Fruit fly (Drosophila melanogaster) whole organism: ENCODE results near the gene Adk1.

ENCODE experiments used
- CG8478 ChIP-seq: fragments of >200 bp; optimal IDR thresholded peaks from 2 replicates; lab custom pipeline; 2018; ENCODE audit warnings: inconsistent platforms
- Dll ChIP-seq: fragments of >200 bp; optimal IDR thresholded peaks from 2 replicates; lab custom pipeline; 2017
- EcR ChIP-seq, 2 experiments: fragments of >200 bp; optimal IDR thresholded peaks; 2 replicates each; lab custom pipeline; 2017; ENCODE audit warnings: missing biosample characterization in 2 of 2, missing genetic modification characterization in 2 of 2, missing genetic modification reagents in 2 of 2
- pan ChIP-seq: fragments of >200 bp; optimal IDR thresholded peaks from 2 replicates; lab custom pipeline; 2017
- psq ChIP-seq: fragments of >200 bp; optimal IDR thresholded peaks from 2 replicates; lab custom pipeline; 2017
- usp ChIP-seq: fragments of >200 bp; optimal IDR thresholded peaks from 2 replicates; lab custom pipeline; 2017; ENCODE audit warnings: missing biosample characterization, missing genetic modification characterization, mixed read lengths

Adk1 gene

DNA sequence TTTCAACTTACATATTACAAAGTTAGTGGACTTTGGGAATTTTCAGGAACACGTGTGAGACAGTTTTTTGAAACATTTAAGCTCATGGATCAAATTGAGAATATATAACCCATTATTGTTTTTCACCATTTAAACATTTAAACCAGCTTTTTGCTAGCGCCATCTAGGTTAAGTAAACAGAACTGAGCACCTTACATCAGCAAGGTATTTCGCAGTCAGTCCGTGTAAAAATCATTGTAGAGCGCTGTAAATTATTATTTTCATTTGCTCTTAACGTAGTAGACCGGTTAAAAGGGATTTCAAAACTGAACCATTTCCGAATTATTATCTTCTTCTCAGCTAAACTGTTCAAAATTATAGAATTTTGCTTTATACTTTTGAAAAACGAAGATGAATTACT is 24.4 kb downstream of the Adk1 start, which contains the start of gene Rsbp15:
Gene Rsbp15, plus strand, starts transcription at position 295 of the 400 bp plus-strand sequence.
- TF ChIP-seq psq (lab: Kevin White, UChicago) (no peak), pan (no peak), Dll (lab: Kevin White, UChicago) (no peak), CG8478 (lab: Kevin White, UChicago) (no peak), usp (GFP tag; lab: Kevin White, UChicago) (no peak), EcR (GFP tag; optimal IDR thresholded peaks at IDR 0.05; lab: Kevin White, UChicago) (no peak)

DNA sequence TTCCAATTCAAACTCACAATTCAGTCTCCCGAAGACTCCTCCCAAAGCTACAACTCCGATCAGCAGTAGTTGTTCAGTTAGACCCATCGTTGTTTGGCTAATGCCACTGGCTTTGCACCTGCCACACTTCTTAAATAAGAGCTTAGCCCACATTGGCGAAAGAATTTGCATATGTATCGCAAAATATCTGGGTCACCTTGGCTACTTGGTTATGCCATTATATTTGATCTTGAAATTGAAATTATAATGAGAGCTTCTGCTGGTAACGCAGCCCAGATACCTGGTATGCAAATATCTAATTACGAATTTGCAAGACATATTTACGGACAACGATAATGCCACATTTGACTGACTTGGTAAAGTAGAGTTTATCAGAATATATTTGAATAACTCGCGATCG is 27.2 kb downstream of the Adk1 start, which contains the start of gene CG17404:
Gene CG17404, minus strand, starts transcription at position 101 of the 400 bp plus-strand sequence.
- no peak for TF ChIP-seq CG8478 (lab: Kevin White, UChicago)
- TF ChIP-seq pan: no peak
- no peak for TF ChIP-seq usp (GFP tag; lab: Kevin White, UChicago)
- TF ChIP-seq EcR (GFP tag; optimal IDR thresholded peaks at IDR 0.05; lab: Kevin White, UChicago): no peak
- TF ChIP-seq Dll (lab: Kevin White, UChicago): no peak
- TF ChIP-seq psq (lab: Kevin White, UChicago): no peak

- no peak for TF ChIP-seq CG8478 (lab: Kevin White, UChicago)
- no peak for TF ChIP-seq usp (GFP tag; lab: Kevin White, UChicago)
- no peak for TF ChIP-seq EcR (GFP tag; optimal IDR thresholded peaks at IDR 0.05; lab: Kevin White, UChicago)
- no peak for TF ChIP-seq psq (lab: Kevin White, UChicago)
- no peak for TF ChIP-seq pan
- TF ChIP-seq Dll (lab: Kevin White, UChicago): no peak
Measured at dm6 chr3R:12226239-12226638, 28.5 kb downstream of the Adk1 start, which contains the start of gene CG12256. Gene CG12256, minus strand, starts transcription at chr3R:12226339.

DNA sequence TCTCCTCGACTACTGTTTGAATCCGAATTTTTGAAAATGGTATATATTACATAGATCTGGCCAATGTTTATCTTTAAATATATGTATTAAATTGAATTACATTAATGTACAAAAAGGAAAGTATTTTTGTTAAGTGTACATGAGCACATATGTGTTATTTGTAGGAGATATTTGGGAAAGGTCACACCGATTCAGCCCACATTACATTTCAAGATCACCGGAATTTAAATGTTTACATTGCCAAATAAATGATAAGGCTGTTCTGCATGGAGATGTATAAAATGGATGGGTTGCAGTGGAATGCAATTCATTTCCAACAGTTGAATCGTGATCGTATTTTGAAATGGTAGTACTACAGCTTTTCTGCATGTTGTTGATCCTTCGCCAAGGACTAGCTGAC is 31.4 kb downstream of the Adk1 start, which contains the start of gene CG3916:
Gene CG3916, plus strand, starts transcription at position 301 of the 400 bp plus-strand sequence.
- TF ChIP-seq Dll (lab: Kevin White, UChicago) (no peak), EcR (GFP tag; optimal IDR thresholded peaks at IDR 0.05; lab: Kevin White, UChicago) (no peak), psq (lab: Kevin White, UChicago) (no peak), usp (GFP tag; lab: Kevin White, UChicago) (no peak), CG8478 (lab: Kevin White, UChicago) (no peak), pan (no peak)

DNA sequence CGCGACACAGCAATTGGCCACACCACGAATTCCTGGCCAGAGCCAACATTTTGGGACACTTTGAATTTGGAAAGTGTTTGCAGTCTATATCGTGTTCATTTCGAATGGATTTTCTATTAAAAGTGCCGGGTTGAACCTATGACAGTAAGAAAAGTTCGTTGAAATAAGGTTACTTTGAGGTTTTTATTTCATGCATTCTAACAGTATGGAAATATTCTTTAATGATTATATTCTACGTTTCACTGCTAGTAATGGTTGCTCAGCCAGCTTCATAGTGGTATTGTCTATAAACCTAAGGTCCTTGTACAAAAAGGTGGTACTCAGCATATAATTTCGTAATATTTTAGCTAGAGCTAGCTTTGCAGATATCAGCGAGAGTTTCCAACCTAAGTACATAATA is 34.9 kb downstream of the Adk1 start, which contains the start of gene Pglym87:
Gene Pglym87, minus strand, starts transcription at position 101 of the 400 bp plus-strand sequence.
- TF ChIP-seq pan (no peak), Dll (lab: Kevin White, UChicago) (no peak), EcR (GFP tag; optimal IDR thresholded peaks at IDR 0.05; lab: Kevin White, UChicago) (no peak), psq (lab: Kevin White, UChicago) (no peak), usp (GFP tag; lab: Kevin White, UChicago) (no peak), CG8478 (lab: Kevin White, UChicago) (no peak)

DNA sequence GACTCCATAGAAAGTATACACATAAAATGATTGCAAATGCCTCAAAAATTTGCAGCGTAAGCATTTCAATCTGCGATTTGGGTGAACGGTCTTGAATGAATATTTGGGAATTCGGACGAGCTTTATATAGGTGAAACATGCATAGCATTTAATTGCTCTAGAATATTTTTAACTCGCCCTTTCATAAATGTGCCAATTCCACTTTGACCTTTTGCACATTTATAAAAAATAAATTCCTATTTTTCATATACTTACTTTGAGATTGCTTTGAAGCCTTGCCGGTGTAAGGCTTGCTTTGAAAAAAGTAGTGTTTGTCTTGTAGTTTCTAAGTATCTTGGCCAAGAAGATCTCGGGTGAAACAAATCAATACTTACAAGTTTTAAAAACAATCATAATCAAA is 36.8 kb downstream of the Adk1 start, which contains the start of gene Cyp313a5:
Gene Cyp313a5, minus strand, starts transcription at position 101 of the 400 bp plus-strand sequence.
- TF ChIP-seq EcR (GFP tag; optimal IDR thresholded peaks at IDR 0.05; lab: Kevin White, UChicago) (no peak), psq (lab: Kevin White, UChicago) (no peak), pan (no peak), usp (GFP tag; lab: Kevin White, UChicago) (no peak), Dll (lab: Kevin White, UChicago) (no peak)

DNA sequence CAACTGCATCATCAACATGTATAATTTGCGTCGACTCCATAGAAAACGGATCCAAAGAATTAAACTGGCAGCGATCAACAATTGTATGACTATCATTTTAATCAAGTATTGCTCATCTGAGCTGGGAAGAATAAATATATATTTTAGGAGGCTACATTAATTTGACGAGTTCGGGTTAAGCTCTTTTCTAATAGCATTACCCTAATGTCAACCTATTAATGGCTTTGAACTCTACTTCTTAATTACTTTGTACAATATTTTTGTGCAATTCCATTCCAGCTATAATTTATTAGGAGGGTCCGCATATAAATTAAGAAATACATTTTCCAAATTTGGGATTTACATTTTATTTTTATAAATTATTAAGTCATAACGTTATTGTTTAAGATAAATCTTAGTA is 39.1 kb downstream of the Adk1 start, which contains the start of gene Cyp313a2:
Gene Cyp313a2, minus strand, starts transcription at position 101 of the 400 bp plus-strand sequence.
- TF ChIP-seq CG8478 (lab: Kevin White, UChicago) (no peak), usp (GFP tag; lab: Kevin White, UChicago) (no peak)

DNA sequence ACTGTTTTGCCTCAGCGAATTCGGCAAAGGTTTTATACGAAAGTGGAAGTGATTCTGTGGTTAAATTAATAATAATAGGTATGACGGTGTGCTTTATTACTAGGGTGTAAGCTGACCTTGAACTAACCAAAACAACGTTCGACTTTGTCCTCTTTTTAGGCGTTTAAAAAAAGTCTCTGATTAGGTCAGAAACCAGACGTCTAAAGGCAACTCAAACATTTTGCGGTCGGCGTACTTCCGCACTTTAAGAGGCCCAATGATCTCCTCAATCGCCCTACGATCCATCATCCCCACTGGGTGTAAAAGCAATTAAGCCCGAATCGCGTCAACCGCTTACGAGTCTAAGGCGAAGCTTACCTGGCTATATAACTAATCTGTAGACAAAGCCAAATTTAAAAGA is 41.4 kb downstream of the Adk1 start, which contains the start of gene Cyp313a3:
Gene Cyp313a3, minus strand, starts transcription at position 101 of the 400 bp plus-strand sequence.
- no peak for TF ChIP-seq Dll (lab: Kevin White, UChicago)
- no peak for TF ChIP-seq psq (lab: Kevin White, UChicago)
- TF ChIP-seq usp (GFP tag; lab: Kevin White, UChicago): no peak

dm6 chr3R:12244468-12245060 is 46.8 kb downstream of the Adk1 start:
- TF ChIP-seq CG8478 (lab: Kevin White, UChicago): no peak

DNA sequence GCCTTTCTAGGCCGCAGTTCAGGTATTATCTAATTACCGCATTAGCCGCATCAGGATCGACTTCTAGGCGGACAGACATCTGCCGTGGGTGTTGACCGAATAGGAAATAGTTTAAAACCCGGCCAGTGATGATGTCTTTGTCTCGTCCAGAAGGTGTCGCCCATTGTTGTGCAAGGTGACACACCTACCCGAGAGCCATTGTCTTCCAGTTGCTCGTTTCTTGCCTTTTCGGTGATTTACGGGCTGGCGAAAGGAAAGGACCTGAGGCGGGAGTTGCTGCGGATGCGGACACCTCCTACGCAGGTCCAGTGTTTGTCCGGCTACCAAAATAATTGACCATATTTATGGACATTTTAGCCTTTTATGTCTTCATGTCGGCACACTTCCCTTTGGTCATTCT is 50.5 kb downstream of the Adk1 start:
- TF ChIP-seq pan: no peak
- no peak for TF ChIP-seq Dll (lab: Kevin White, UChicago)
- no peak for TF ChIP-seq EcR (GFP tag; optimal IDR thresholded peaks at IDR 0.05; lab: Kevin White, UChicago)
- TF ChIP-seq usp (GFP tag; lab: Kevin White, UChicago): no peak
- TF ChIP-seq psq (lab: Kevin White, UChicago): no peak
- no peak for TF ChIP-seq CG8478 (lab: Kevin White, UChicago)
